Worm (Caenorhabditis elegans) whole organism, L4 larva: Measurements from ENCODE around the gene chil-16.
"Not testable (repeated sequence)": the region's sequence is repeated elsewhere in the genome, so short reads cannot be mapped to it uniquely, and the experiment has no call there.

Source experiments
- F10B5.3 ChIP-seq: sonication (generic microtip); optimal IDR thresholded peaks from 2 replicates; lab custom pipeline; 2016; ENCODE audit warnings: mild to moderate bottlenecking, missing genetic modification characterization, missing compliant biosample characterization
- F37D6.2 ChIP-seq: sonication (generic microtip); optimal IDR thresholded peaks from 2 replicates; lab custom pipeline; 2016; ENCODE audit warnings: mild to moderate bottlenecking, missing genetic modification characterization, missing compliant biosample characterization
- T20F7.1 ChIP-seq: fragments of 200-800 bp; sonication (Bioruptor generic); optimal IDR thresholded peaks from 2 replicates; lab custom pipeline; 2018; ENCODE audit warnings: mild to moderate bottlenecking, missing genetic modification characterization, missing compliant biosample characterization
- Y48G9A.11 ChIP-seq: fragments of 200-800 bp; sonication (Bioruptor generic); IDR thresholded peaks from 2 replicates; pipeline ENCODE4 v1.3.6; 2022; ENCODE audit warnings: missing genetic modification reagents, missing genetic modification characterization, missing compliant biosample characterization
- ZK337.2 ChIP-seq: fragments of 200-800 bp; sonication (Bioruptor generic); IDR thresholded peaks from 2 replicates; pipeline ENCODE4 v1.3.6; 2022; ENCODE audit warnings: missing genetic modification reagents, missing genetic modification characterization, missing compliant biosample characterization
- ceh-82 ChIP-seq: sonication (generic microtip); optimal IDR thresholded peaks from 2 replicates; lab custom pipeline; 2017; ENCODE audit warnings: missing biosample characterization, missing genetic modification characterization
- cey-2 ChIP-seq: sonication (generic microtip); optimal IDR thresholded peaks from 3 replicates; lab custom pipeline; 2017; ENCODE audit warnings: missing genetic modification characterization, mild to moderate bottlenecking, missing compliant biosample characterization, antibody characterized with exemption, borderline replicate concordance; ENCODE audit not compliant: insufficient read depth
- ctbp-1 ChIP-seq: fragments of 200-800 bp; sonication (Bioruptor generic); IDR thresholded peaks from 2 replicates; pipeline ENCODE4 v1.3.6; 2022; ENCODE audit warnings: missing genetic modification reagents, missing genetic modification characterization, missing compliant biosample characterization
- daf-16 ChIP-seq, 3 experiments: sonication (generic microtip); optimal IDR thresholded peaks; 2 replicates each; lab custom pipeline; 2016 to 2017; ENCODE audit warnings: missing genetic modification characterization in 3 of 3, missing genetic modification reagents in 3 of 3, mild to moderate bottlenecking in 2 of 3, missing compliant biosample characterization in 2 of 3, missing biosample characterization in 1 of 3, moderate library complexity in 1 of 3
- dmd-8 ChIP-seq: fragments of 200-800 bp; sonication (Bioruptor generic); IDR thresholded peaks from 2 replicates; pipeline ENCODE4 v1.3.6; 2022; ENCODE audit warnings: missing genetic modification characterization, missing compliant biosample characterization
- dpl-1 ChIP-seq: fragments of 150-350 bp; optimal IDR thresholded peaks from 2 replicates; lab custom pipeline; 2014; ENCODE audit warnings: missing biosample characterization, missing genetic modification reagents, missing genetic modification characterization
- hif-1 ChIP-seq, 2 experiments: sonication (generic microtip); optimal IDR thresholded peaks; 2 replicates each; lab custom pipeline; 2016 to 2017; ENCODE audit warnings: missing compliant biosample characterization in 2 of 2, missing genetic modification characterization in 2 of 2, missing genetic modification reagents in 2 of 2, missing genotype in 2 of 2, mild to moderate bottlenecking in 1 of 2
- hlh-30 ChIP-seq: sonication (generic microtip); optimal IDR thresholded peaks from 2 replicates; lab custom pipeline; 2017; ENCODE audit warnings: antibody characterized with exemption, mild to moderate bottlenecking, missing genetic modification characterization, missing compliant biosample characterization; ENCODE audit not compliant: insufficient read depth
- hmg-1.1 ChIP-seq: fragments of 200-800 bp; sonication (Bioruptor generic); IDR thresholded peaks from 2 replicates; pipeline ENCODE4 v1.3.6; 2022; ENCODE audit warnings: missing genetic modification reagents, missing genetic modification characterization, missing compliant biosample characterization
- lin-1 ChIP-seq: fragments of 200-800 bp; sonication (Bioruptor generic); IDR thresholded peaks from 2 replicates; pipeline ENCODE4 v1.3.6; 2022; ENCODE audit warnings: missing genetic modification reagents, missing genetic modification characterization, missing compliant biosample characterization
- lin-13 ChIP-seq: fragments of 150-350 bp; optimal IDR thresholded peaks from 2 replicates; lab custom pipeline; 2014; ENCODE audit warnings: missing biosample characterization, missing genetic modification reagents, missing genetic modification characterization
- lin-29 ChIP-seq: fragments of 200-800 bp; sonication (Bioruptor generic); IDR thresholded peaks from 2 replicates; pipeline ENCODE4 v1.3.6; 2022; ENCODE audit warnings: missing genetic modification reagents, missing genetic modification characterization, missing compliant biosample characterization
- mep-1 ChIP-seq: fragments of 150-350 bp; sonication (generic microtip); optimal IDR thresholded peaks from 3 replicates; lab custom pipeline; 2014; ENCODE audit warnings: missing biosample characterization, missing genetic modification characterization
- nhr-102 ChIP-seq: sonication (generic microtip); optimal IDR thresholded peaks from 2 replicates; lab custom pipeline; 2016; ENCODE audit warnings: mild to moderate bottlenecking, missing genetic modification characterization, moderate library complexity, missing compliant biosample characterization
- nhr-237 ChIP-seq: sonication (generic microtip); optimal IDR thresholded peaks from 2 replicates; lab custom pipeline; 2017; ENCODE audit warnings: missing biosample characterization, missing genetic modification characterization
- nhr-28 ChIP-seq: fragments of 150-350 bp; optimal IDR thresholded peaks from 2 replicates; lab custom pipeline; 2014; ENCODE audit warnings: missing biosample characterization, missing genetic modification characterization
- nhr-41 ChIP-seq: fragments of 200-800 bp; sonication (Bioruptor generic); IDR thresholded peaks from 2 replicates; pipeline ENCODE4 v1.3.6; 2022; ENCODE audit warnings: missing genetic modification reagents, missing genetic modification characterization, missing compliant biosample characterization
- nhr-48 ChIP-seq: sonication (generic microtip); optimal IDR thresholded peaks from 2 replicates; lab custom pipeline; 2016; ENCODE audit warnings: mild to moderate bottlenecking, missing genetic modification characterization, missing compliant biosample characterization
- nhr-76 ChIP-seq: fragments of 150-350 bp; optimal IDR thresholded peaks from 2 replicates; lab custom pipeline; 2014; ENCODE audit warnings: missing biosample characterization, missing genetic modification characterization
- php-3 ChIP-seq: fragments of 200-800 bp; sonication (Bioruptor generic); IDR thresholded peaks from 2 replicates; pipeline ENCODE4 v1.3.6; 2022; ENCODE audit warnings: missing genetic modification reagents, missing genetic modification characterization, missing compliant biosample characterization
- set-16 ChIP-seq: fragments of 200-800 bp; sonication (Bioruptor generic); IDR thresholded peaks from 2 replicates; pipeline ENCODE4 v1.3.6; 2022; ENCODE audit warnings: missing genetic modification reagents, missing genetic modification characterization, missing compliant biosample characterization
- snpc-1.2 ChIP-seq: fragments of 200-800 bp; sonication (Bioruptor generic); IDR thresholded peaks from 2 replicates; pipeline ENCODE4 v1.3.6; 2022; ENCODE audit warnings: missing genetic modification reagents, missing genetic modification characterization, missing compliant biosample characterization
- spr-1 ChIP-seq: sonication (generic microtip); optimal IDR thresholded peaks from 2 replicates; lab custom pipeline; 2016; ENCODE audit warnings: mild to moderate bottlenecking, missing genetic modification characterization, missing compliant biosample characterization
- tag-97 ChIP-seq: fragments of 200-800 bp; sonication (Bioruptor generic); IDR thresholded peaks from 2 replicates; pipeline ENCODE4 v1.3.6; 2022; ENCODE audit warnings: missing genetic modification characterization, missing compliant biosample characterization
- tra-1 ChIP-seq: fragments of 200-800 bp; sonication (Bioruptor generic); IDR thresholded peaks from 2 replicates; pipeline ENCODE4 v1.3.6; 2022; ENCODE audit warnings: missing genetic modification reagents, missing genetic modification characterization, missing compliant biosample characterization
- unc-39 ChIP-seq: sonication (generic microtip); optimal IDR thresholded peaks from 2 replicates; lab custom pipeline; 2017; ENCODE audit warnings: missing biosample characterization, missing genetic modification characterization
- vab-7 ChIP-seq: fragments of 200-800 bp; sonication (Bioruptor generic); IDR thresholded peaks from 2 replicates; pipeline ENCODE4 v1.3.6; 2022; ENCODE audit warnings: missing genetic modification reagents, missing genetic modification characterization, missing compliant biosample characterization
- zag-1 ChIP-seq: fragments of 150-350 bp; optimal IDR thresholded peaks from 2 replicates; lab custom pipeline; 2014; ENCODE audit warnings: missing biosample characterization, missing genetic modification characterization
- zip-11 ChIP-seq: fragments of 200-800 bp; sonication (Bioruptor generic); IDR thresholded peaks from 2 replicates; pipeline ENCODE4 v1.3.6; 2022; ENCODE audit warnings: missing genetic modification characterization, missing compliant biosample characterization
- zip-2 ChIP-seq: fragments of 150-350 bp; optimal IDR thresholded peaks from 2 replicates; lab custom pipeline; 2014; ENCODE audit warnings: missing biosample characterization, missing genetic modification characterization
- ztf-11 ChIP-seq: fragments of 150-350 bp; optimal IDR thresholded peaks from 2 replicates; lab custom pipeline; 2014; ENCODE audit warnings: missing biosample characterization, missing genetic modification characterization

The chil-16 gene

DNA sequence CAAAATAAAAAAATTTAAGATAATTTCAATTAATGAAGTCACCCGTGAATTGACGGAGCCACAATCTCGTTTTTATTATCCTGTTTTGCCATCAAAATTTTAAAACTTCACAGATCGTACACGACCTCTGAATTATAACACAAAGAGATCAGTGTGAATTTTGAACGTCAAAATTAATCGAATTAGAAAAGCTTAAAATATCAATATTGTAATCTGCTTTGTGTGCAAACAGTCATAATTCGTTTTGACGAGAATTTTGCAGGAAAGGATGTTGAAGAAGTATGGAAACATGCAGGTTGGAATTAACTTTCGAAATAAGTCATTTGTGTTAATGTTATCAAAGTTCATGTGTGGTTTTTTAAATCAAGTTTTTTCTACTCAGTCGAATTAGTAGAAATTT lies 20.1 kb upstream of the chil-16 start, which contains the start of gene chil-21:
TSS of gene chil-21 (minus strand) at position 101 of the 400 bp plus-strand sequence.
- TF ChIP-seq tra-1, lin-13, nhr-237: not testable (repeated sequence)

DNA sequence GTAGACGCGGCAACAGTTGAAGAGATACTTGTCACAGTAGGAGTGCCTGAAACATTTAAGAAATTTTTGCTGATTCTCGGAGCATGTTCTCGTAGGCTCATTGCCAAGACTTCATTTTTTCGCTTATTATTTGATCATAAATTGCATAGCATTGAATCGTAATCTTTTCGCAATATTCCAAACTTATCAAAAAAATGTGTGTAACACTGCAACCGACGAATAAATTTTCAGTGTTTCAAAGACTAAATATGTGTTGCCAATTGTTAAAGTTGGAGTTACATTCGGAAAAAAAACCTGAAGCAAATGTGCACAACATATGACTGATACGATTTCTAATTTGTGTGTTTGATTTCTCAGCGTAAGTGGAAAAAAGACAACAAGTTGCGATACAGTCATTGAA lies 17.7 kb upstream of the chil-16 start, which contains the start of gene R09D1.14:
TSS of gene R09D1.14 (minus strand) at position 101 of the 400 bp plus-strand sequence.
- not testable (repeated sequence) for TF ChIP-seq unc-39 (tag; lab: Kevin White, UChicago); dmd-8 (GFP tag; lab: Robert Waterston, UW); snpc-1.2

DNA sequence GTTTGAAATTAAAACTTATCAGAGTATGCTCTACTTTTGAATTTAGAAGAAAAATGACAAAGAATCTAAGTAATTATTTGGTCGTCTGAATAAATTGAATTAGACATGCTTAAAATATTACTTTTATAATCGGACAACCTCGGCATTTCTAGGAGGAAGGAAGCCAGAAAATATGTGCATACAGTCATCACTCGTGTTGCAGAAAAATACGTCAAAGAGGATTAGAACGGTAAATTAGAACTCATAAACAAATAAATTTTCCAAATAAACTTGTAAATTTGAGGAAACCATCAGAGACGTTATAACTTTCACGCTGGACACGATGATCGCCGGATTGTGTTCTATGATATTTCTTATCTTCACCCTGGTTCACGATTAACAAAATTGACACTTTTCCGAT lies 12.6 kb upstream of the chil-16 start, which contains the start of gene chil-19:
TSS of gene chil-19 (minus strand) at position 101 of the 400 bp plus-strand sequence.
- no peak for TF ChIP-seq nhr-41 (GFP tag; lab: Robert Waterston, UW)
- TF ChIP-seq F10B5.3 (tag; lab: Kevin White, UChicago): no peak
- TF ChIP-seq ztf-11 (tag; lab: Kevin White, UChicago): no peak
- TF ChIP-seq Y48G9A.11 (GFP tag; lab: Robert Waterston, UW): no peak
- no peak for TF ChIP-seq zip-11
- TF ChIP-seq zag-1 (tag; lab: Kevin White, UChicago): no peak
- no peak for TF ChIP-seq nhr-28 (tag; lab: Kevin White, UChicago)
- no peak for TF ChIP-seq T20F7.1 (GFP tag; lab: Kevin White, UChicago)

DNA sequence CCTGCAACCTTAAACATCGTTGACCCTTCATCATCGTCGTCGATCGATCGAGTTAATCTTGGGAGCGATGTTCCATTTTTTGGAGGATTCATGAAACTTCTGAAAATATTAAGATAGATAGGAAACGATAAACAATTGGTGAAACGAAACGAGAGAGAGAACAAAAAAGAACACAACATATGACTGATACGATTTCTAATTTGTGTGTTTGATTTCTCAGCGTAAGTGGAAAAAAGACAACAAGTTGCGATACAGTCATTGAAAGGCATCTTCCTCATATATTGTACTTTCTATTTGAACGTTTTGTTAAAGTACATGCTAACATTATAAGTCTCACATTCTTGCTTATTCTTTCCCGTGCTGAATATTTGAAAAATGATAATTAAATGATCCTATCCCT lies 10.4 kb upstream of the chil-16 start, which contains the start of gene R09D1.12:
TSS of gene R09D1.12 (minus strand) at position 101 of the 400 bp plus-strand sequence.
- TF ChIP-seq zip-2 (tag; lab: Kevin White, UChicago); hmg-1.1; nhr-102: not testable (repeated sequence)
- TF ChIP-seq, all 104 proteins: peak for 0; not testable (repeated sequence) for 104

DNA sequence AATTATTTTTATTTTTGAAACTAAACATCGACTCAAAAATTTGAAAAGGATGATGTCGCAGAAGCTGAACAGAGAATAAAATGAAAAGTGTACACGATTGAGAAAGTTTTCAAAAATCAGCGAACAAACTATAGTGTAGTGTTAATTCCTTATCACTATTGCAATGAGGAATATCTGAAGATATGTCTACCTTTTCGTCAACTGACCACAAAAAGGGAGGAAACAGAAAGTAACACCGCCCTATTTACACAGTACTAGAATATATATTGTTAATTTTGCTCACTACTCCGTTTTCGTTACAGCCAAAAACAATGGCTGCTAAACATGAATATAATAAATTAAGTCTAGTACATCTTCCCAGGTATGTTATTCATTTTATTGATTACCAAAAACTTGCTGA lies 6.2 kb upstream of the chil-16 start, which contains the start of gene chil-18:
TSS of gene chil-18 (plus strand) at position 301 of the 400 bp plus-strand sequence.
- TF ChIP-seq spr-1 (tag; lab: Kevin White, UChicago): no peak
- TF ChIP-seq lin-1 (GFP tag; lab: Robert Waterston, UW): no peak
- TF ChIP-seq set-16: no peak
- no peak for TF ChIP-seq nhr-76 (tag; lab: Kevin White, UChicago)
- no peak for TF ChIP-seq lin-29 (GFP tag; lab: Robert Waterston, UW)
- no peak for TF ChIP-seq tag-97 (GFP tag; lab: Robert Waterston, UW)
- no peak for TF ChIP-seq daf-16 (GFP tag; optimal IDR thresholded peaks at IDR 0.05; lab: Kevin White, UChicago)
- TF ChIP-seq daf-16 (tag; optimal IDR thresholded peaks at IDR 0.05; lab: Kevin White, UChicago): no peak
- no peak for TF ChIP-seq vab-7 (GFP tag; lab: Robert Waterston, UW)
- TF ChIP-seq hlh-30 (tag; lab: Kevin White, UChicago): no peak
- TF ChIP-seq F37D6.2 (tag; lab: Kevin White, UChicago): no peak
- TF ChIP-seq dpl-1 (GFP tag; lab: Kevin White, UChicago): no peak
- no peak for TF ChIP-seq mep-1
- TF ChIP-seq php-3 (GFP tag; lab: Robert Waterston, UW): no peak
- no peak for TF ChIP-seq cey-2
- TF ChIP-seq nhr-48: no peak
- no peak for TF ChIP-seq ZK337.2 (GFP tag; lab: Robert Waterston, UW)
- no peak for TF ChIP-seq ceh-82 (tag; lab: Kevin White, UChicago)
- TF ChIP-seq hif-1 (tag; optimal IDR thresholded peaks at IDR 0.05; lab: Kevin White, UChicago): no peak
- no peak for TF ChIP-seq ctbp-1 (GFP tag; lab: Robert Waterston, UW)
- TF ChIP-seq, all 104 proteins: peak for 0
